Worm (Caenorhabditis elegans) whole organism, mixed stage, embryonic: ENCODE measurements around the gene ser-1.

Source experiments
- M03D4.4 ChIP-seq: sonication (generic microtip); optimal IDR thresholded peaks from 2 replicates; lab custom pipeline; 2017; ENCODE audit warnings: mild to moderate bottlenecking, missing genetic modification characterization, missing compliant biosample characterization
- bed-3 ChIP-seq: fragments of 200-800 bp; sonication (Bioruptor generic); optimal IDR thresholded peaks from 3 replicates; lab custom pipeline; 2018; ENCODE audit warnings: mild to moderate bottlenecking, missing genetic modification characterization, moderate library complexity, missing compliant biosample characterization
- blmp-1 ChIP-seq: fragments of 150-350 bp; optimal IDR thresholded peaks from 2 replicates; lab custom pipeline; 2014; ENCODE audit warnings: missing biosample characterization, missing genetic modification characterization
- ceh-39 ChIP-seq: fragments of 150-350 bp; optimal IDR thresholded peaks from 2 replicates; lab custom pipeline; 2014; ENCODE audit warnings: missing biosample characterization, missing genetic modification characterization
- ceh-43 ChIP-seq: fragments of 200-800 bp; sonication (Bioruptor generic); optimal IDR thresholded peaks from 2 replicates; lab custom pipeline; 2018; ENCODE audit warnings: mild to moderate bottlenecking, missing genetic modification characterization, moderate library complexity, missing compliant biosample characterization
- ceh-83 ChIP-seq: fragments of 200-800 bp; sonication (Bioruptor generic); optimal IDR thresholded peaks from 2 replicates; lab custom pipeline; 2018; ENCODE audit warnings: mild to moderate bottlenecking, missing genetic modification characterization, missing compliant biosample characterization
- ces-1 ChIP-seq: fragments of 150-350 bp; optimal IDR thresholded peaks from 2 replicates; lab custom pipeline; 2014; ENCODE audit warnings: missing biosample characterization, missing genetic modification reagents, missing genetic modification characterization
- cnd-1 ChIP-seq: fragments of 200-800 bp; sonication (Bioruptor generic); optimal IDR thresholded peaks from 2 replicates; lab custom pipeline; 2018; ENCODE audit warnings: mild to moderate bottlenecking, missing genetic modification characterization, missing compliant biosample characterization
- drap-1 ChIP-seq: fragments of 200-800 bp; sonication (Bioruptor generic); optimal IDR thresholded peaks from 3 replicates; lab custom pipeline; 2018; ENCODE audit warnings: mild to moderate bottlenecking, missing genetic modification characterization, missing compliant biosample characterization
- elt-1 ChIP-seq: sonication (generic microtip); optimal IDR thresholded peaks from 2 replicates; lab custom pipeline; 2017; ENCODE audit warnings: missing genetic modification characterization, mild to moderate bottlenecking, missing compliant biosample characterization, antibody characterized with exemption, moderate library complexity, borderline replicate concordance; ENCODE audit not compliant: insufficient read depth
- elt-3 ChIP-seq: fragments of 150-350 bp; optimal IDR thresholded peaks from 2 replicates; lab custom pipeline; 2014; ENCODE audit warnings: missing biosample characterization, missing genetic modification characterization
- flh-1 ChIP-seq: fragments of 200-800 bp; sonication (Bioruptor generic); optimal IDR thresholded peaks from 2 replicates; lab custom pipeline; 2018; ENCODE audit warnings: mild to moderate bottlenecking, missing genetic modification characterization, moderate library complexity, missing compliant biosample characterization
- ham-2 ChIP-seq: fragments of 200-800 bp; sonication (Bioruptor generic); optimal IDR thresholded peaks from 2 replicates; lab custom pipeline; 2018; ENCODE audit warnings: mild to moderate bottlenecking, missing genetic modification characterization, missing compliant biosample characterization
- hlh-1 ChIP-seq: fragments of 150-350 bp; optimal IDR thresholded peaks from 2 replicates; lab custom pipeline; 2014; ENCODE audit warnings: missing biosample characterization, missing genetic modification reagents, missing genetic modification characterization
- lin-13 ChIP-seq: fragments of 150-350 bp; optimal IDR thresholded peaks from 2 replicates; lab custom pipeline; 2014; ENCODE audit warnings: missing biosample characterization, missing genetic modification characterization
- lin-32 ChIP-seq: fragments of 200-800 bp; sonication (Bioruptor generic); optimal IDR thresholded peaks from 2 replicates; lab custom pipeline; 2018; ENCODE audit warnings: mild to moderate bottlenecking, missing genetic modification characterization, missing compliant biosample characterization
- lsy-2 ChIP-seq: fragments of 150-350 bp; optimal IDR thresholded peaks from 2 replicates; lab custom pipeline; 2014; ENCODE audit warnings: missing biosample characterization, missing genetic modification characterization
- mab-5 ChIP-seq: fragments of 150-350 bp; optimal IDR thresholded peaks from 2 replicates; lab custom pipeline; 2014; ENCODE audit warnings: missing biosample characterization, missing genetic modification characterization
- mep-1 ChIP-seq: fragments of 150-350 bp; optimal IDR thresholded peaks from 2 replicates; lab custom pipeline; 2017; ENCODE audit warnings: missing biosample characterization, missing genetic modification reagents, missing genetic modification characterization, inconsistent platforms
- mls-2 ChIP-seq: sonication (generic microtip); optimal IDR thresholded peaks from 2 replicates; lab custom pipeline; 2016; ENCODE audit warnings: mild to moderate bottlenecking, missing genetic modification characterization, moderate library complexity, missing compliant biosample characterization
- nhr-12 ChIP-seq: fragments of 150-350 bp; optimal IDR thresholded peaks from 2 replicates; lab custom pipeline; 2014; ENCODE audit warnings: missing biosample characterization, missing genetic modification characterization
- nhr-2 ChIP-seq: fragments of 150-350 bp; optimal IDR thresholded peaks from 2 replicates; lab custom pipeline; 2014; ENCODE audit warnings: missing biosample characterization, missing genetic modification characterization
- nhr-237 ChIP-seq: fragments of 150-350 bp; optimal IDR thresholded peaks from 2 replicates; lab custom pipeline; 2014; ENCODE audit warnings: missing biosample characterization, missing genetic modification characterization
- nhr-28 ChIP-seq: fragments of 150-350 bp; optimal IDR thresholded peaks from 2 replicates; lab custom pipeline; 2014; ENCODE audit warnings: missing biosample characterization, missing genetic modification characterization
- nhr-76 ChIP-seq: sonication (generic microtip); optimal IDR thresholded peaks from 2 replicates; lab custom pipeline; 2017; ENCODE audit warnings: missing biosample characterization, missing genetic modification characterization
- pha-4 ChIP-seq: fragments of 150-350 bp; optimal IDR thresholded peaks from 2 replicates; lab custom pipeline; 2018; ENCODE audit warnings: missing biosample characterization, missing genetic modification reagents, missing genetic modification characterization
- sem-2 ChIP-seq: fragments of 200-800 bp; sonication (Bioruptor generic); optimal IDR thresholded peaks from 2 replicates; lab custom pipeline; 2018; ENCODE audit warnings: mild to moderate bottlenecking, missing genetic modification characterization, missing compliant biosample characterization
- snpc-4 ChIP-seq: fragments of 150-350 bp; optimal IDR thresholded peaks from 2 replicates; lab custom pipeline; 2014; ENCODE audit warnings: missing biosample characterization, missing genetic modification characterization
- sptf-1 ChIP-seq: sonication (generic microtip); optimal IDR thresholded peaks from 2 replicates; lab custom pipeline; 2017; ENCODE audit warnings: mild to moderate bottlenecking, missing genetic modification characterization, moderate library complexity, missing compliant biosample characterization
- tbx-8 ChIP-seq: fragments of 200-800 bp; sonication (Bioruptor generic); optimal IDR thresholded peaks from 2 replicates; lab custom pipeline; 2018; ENCODE audit warnings: mild to moderate bottlenecking, missing genetic modification characterization, moderate library complexity, missing compliant biosample characterization
- unc-120 ChIP-seq: sonication (generic microtip); optimal IDR thresholded peaks from 2 replicates; lab custom pipeline; 2017; ENCODE audit warnings: missing genetic modification characterization, missing compliant biosample characterization; ENCODE audit not compliant: poor library complexity, severe bottlenecking
- unc-39 ChIP-seq: fragments of 150-350 bp; optimal IDR thresholded peaks from 2 replicates; lab custom pipeline; 2014; ENCODE audit warnings: missing biosample characterization, missing genetic modification characterization
- unc-62 ChIP-seq: fragments of 150-350 bp; optimal IDR thresholded peaks from 2 replicates; lab custom pipeline; 2014; ENCODE audit warnings: missing biosample characterization, missing genetic modification reagents, missing genetic modification characterization
- zip-8 ChIP-seq: fragments of 150-350 bp; optimal IDR thresholded peaks from 2 replicates; lab custom pipeline; 2014; ENCODE audit warnings: missing biosample characterization, missing genetic modification characterization
- ztf-11 ChIP-seq: fragments of 150-350 bp; optimal IDR thresholded peaks from 2 replicates; lab custom pipeline; 2014; ENCODE audit warnings: missing biosample characterization, missing genetic modification characterization

Gene ser-1

ce11 chrX:16596972-16597371 lies 17.4 kb downstream of the ser-1 start:
- TF ChIP-seq ztf-11 (tag; lab: Kevin White, UChicago) (no peak), pha-4 (no peak), ham-2 (GFP tag; lab: Kevin White, UChicago) (no peak), drap-1 (GFP tag; lab: Kevin White, UChicago) (no peak), M03D4.4 (tag; lab: Kevin White, UChicago) (no peak), ceh-83 (no peak), nhr-237 (tag; lab: Kevin White, UChicago) (no peak), mab-5 (tag; lab: Kevin White, UChicago) (no peak)

- TF ChIP-seq lin-32 (GFP tag; lab: Kevin White, UChicago) = no peak
- TF ChIP-seq ceh-39 = no peak
- TF ChIP-seq ham-2 (GFP tag; lab: Kevin White, UChicago) = no peak
- TF ChIP-seq snpc-4 (tag; lab: Kevin White, UChicago) = no peak
- no peak for TF ChIP-seq hlh-1
- no peak for TF ChIP-seq zip-8
- no peak for TF ChIP-seq flh-1 (GFP tag; lab: Kevin White, UChicago)
- no peak for TF ChIP-seq unc-62
- no peak for TF ChIP-seq cnd-1 (tag; lab: Kevin White, UChicago)
- no peak for TF ChIP-seq ceh-83
Observed at ce11 chrX:16597791-16598190, 18.2 kb downstream of the ser-1 start.

- TF ChIP-seq zip-8 (no peak), drap-1 (GFP tag; lab: Kevin White, UChicago) (peak; percentile 71), bed-3 (GFP tag; lab: Kevin White, UChicago) (peak; percentile 45), nhr-2 (tag; lab: Kevin White, UChicago) (peak; percentile 66), ceh-39 (no peak), ham-2 (GFP tag; lab: Kevin White, UChicago) (peak; percentile 53), unc-62 (peak; percentile 35), snpc-4 (tag; lab: Kevin White, UChicago) (no peak), unc-39 (no peak), nhr-28 (tag; lab: Kevin White, UChicago) (no peak), elt-1 (tag; lab: Kevin White, UChicago) (no peak), lin-13 (tag; lab: Kevin White, UChicago) (peak; percentile 6), nhr-12 (tag; lab: Kevin White, UChicago) (no peak), nhr-76 (no peak), sem-2 (peak; percentile 56), pha-4 (peak; percentile 24), mls-2 (tag; lab: Kevin White, UChicago) (peak; percentile 77), hlh-1 (no peak), lin-32 (GFP tag; lab: Kevin White, UChicago) (peak; percentile 37), nhr-237 (tag; lab: Kevin White, UChicago) (no peak), ceh-83 (peak; percentile 49), ces-1 (GFP tag; lab: Kevin White, UChicago) (no peak), ceh-43 (GFP tag; lab: Kevin White, UChicago) (peak; percentile 24), mep-1 (tag; lab: Kevin White, UChicago) (no peak), sptf-1 (peak; percentile 67), tbx-8 (GFP tag; lab: Kevin White, UChicago) (peak; percentile 38), M03D4.4 (tag; lab: Kevin White, UChicago) (peak; percentile 58), elt-3 (tag; lab: Kevin White, UChicago) (no peak), blmp-1 (no peak), lsy-2 (no peak), unc-120 (tag; lab: Kevin White, UChicago) (peak; percentile 51), ztf-11 (tag; lab: Kevin White, UChicago) (no peak), cnd-1 (tag; lab: Kevin White, UChicago) (peak; percentile 72), mab-5 (tag; lab: Kevin White, UChicago) (no peak), flh-1 (GFP tag; lab: Kevin White, UChicago) (peak; percentile 3)
Observed at ce11 chrX:16602457-16602856, 22.9 kb downstream of the ser-1 start, which contains the start of gene F59C12.4. Gene F59C12.4 (minus strand): TSS chrX:16602622.

ce11 chrX:16604096-16604495 lies 24.6 kb downstream of the ser-1 start:
- TF ChIP-seq sptf-1 (no peak), mab-5 (tag; lab: Kevin White, UChicago) (no peak), flh-1 (GFP tag; lab: Kevin White, UChicago) (no peak), nhr-28 (tag; lab: Kevin White, UChicago) (no peak), cnd-1 (tag; lab: Kevin White, UChicago) (no peak), snpc-4 (tag; lab: Kevin White, UChicago) (no peak), lin-32 (GFP tag; lab: Kevin White, UChicago) (no peak), bed-3 (GFP tag; lab: Kevin White, UChicago) (no peak)
